Worm (Caenorhabditis elegans) whole organism, L4/young adult: Measurements from ENCODE around the gene B0024.3.

Source experiments
- W03F9.2 ChIP-seq: fragments of 150-350 bp; optimal IDR thresholded peaks from 2 replicates; lab custom pipeline; 2014; ENCODE audit warnings: missing biosample characterization, missing genetic modification characterization
- dao-5 ChIP-seq: sonication (generic microtip); optimal IDR thresholded peaks from 2 replicates; lab custom pipeline; 2016; ENCODE audit warnings: missing genotype, missing genetic modification characterization, moderate library complexity, missing compliant biosample characterization
- him-1 ChIP-seq: sonication (generic microtip); optimal IDR thresholded peaks from 2 replicates; lab custom pipeline; 2016; ENCODE audit warnings: missing genotype, missing genetic modification reagents, missing genetic modification characterization, missing compliant biosample characterization

B0024.3 gene

DNA sequence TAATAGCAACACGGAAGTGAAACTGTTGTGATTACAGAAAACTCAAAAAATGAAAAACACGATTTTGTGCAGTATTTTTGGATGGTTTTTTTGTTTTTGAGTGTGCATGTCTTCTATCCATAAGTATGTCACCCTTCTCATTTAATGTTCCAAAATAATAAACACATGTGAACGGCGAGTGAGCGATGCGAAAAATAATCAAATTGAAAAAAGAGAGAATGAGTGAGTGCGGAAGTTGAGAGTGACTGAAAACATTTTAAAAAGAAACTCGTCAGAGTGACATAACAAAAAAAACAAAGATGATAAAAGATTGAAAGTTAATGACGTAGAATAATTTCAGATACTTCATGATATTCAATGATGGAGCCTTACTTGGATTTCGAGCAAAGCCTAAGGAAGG is 37.8 kb upstream of the B0024.3 start:
- TF ChIP-seq dao-5 (tag; lab: Kevin White, UChicago), result no peak
- TF ChIP-seq W03F9.2, result no peak
- TF ChIP-seq him-1 (tag; lab: Kevin White, UChicago), result no peak

- no peak for TF ChIP-seq dao-5 (tag; lab: Kevin White, UChicago)
- no peak for TF ChIP-seq W03F9.2
Observed at ce11 chrV:10252682-10253081, 34.7 kb upstream of the B0024.3 start.

ce11 chrV:10255005-10255472 is 32.3 kb upstream of the B0024.3 start, which contains the start of gene rop-1:
TSS of gene rop-1 (minus strand) at chrV:10255055.
- TF ChIP-seq him-1 (tag; lab: Kevin White, UChicago) (no peak), W03F9.2 (no peak), dao-5 (tag; lab: Kevin White, UChicago) (no peak)

DNA sequence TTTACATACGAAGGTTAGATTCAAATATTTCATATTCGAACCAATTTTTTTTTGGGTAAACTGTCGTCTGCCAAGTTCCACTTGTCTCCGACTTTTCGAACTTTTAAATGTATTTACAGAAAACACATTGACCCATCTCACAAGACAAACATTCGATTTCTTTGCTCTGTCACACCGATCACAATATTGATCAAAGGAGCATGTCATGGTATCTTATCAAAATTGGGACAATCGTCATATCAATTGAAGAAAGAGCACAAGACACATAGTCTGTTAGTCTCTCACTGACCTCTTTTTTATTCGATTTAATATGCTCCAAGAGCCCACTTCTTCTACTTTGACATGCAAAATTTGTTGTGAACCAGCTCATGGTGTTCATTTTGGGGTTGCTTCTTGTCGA is 31.3 kb upstream of the B0024.3 start, which contains the start of gene nhr-232:
Gene nhr-232 (plus strand): TSS at position 121 of the 400 bp plus-strand sequence.
- TF ChIP-seq him-1 (tag; lab: Kevin White, UChicago) (no peak), W03F9.2 (no peak), dao-5 (tag; lab: Kevin White, UChicago) (no peak)

DNA sequence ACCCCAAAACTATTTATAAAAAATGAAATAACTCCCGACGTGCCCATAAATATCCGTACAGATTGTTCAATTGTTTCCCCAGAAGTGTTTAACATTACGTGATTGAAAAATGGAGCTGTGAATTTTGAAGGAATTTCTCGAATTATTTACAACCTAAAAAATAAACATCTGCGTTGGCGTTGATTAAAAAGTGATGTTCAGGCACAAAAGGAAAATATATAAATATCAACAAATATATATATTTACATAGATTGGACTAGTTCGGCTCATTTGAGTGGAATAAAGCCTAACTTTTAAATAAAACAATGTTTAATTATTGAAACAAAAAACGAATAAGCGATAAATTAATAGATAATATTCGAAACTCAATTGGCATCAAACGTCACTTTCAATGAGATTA is 26.9 kb upstream of the B0024.3 start, which contains the start of gene sri-18:
Gene sri-18 (minus strand): TSS at position 101 of the 400 bp plus-strand sequence.
- TF ChIP-seq dao-5 (tag; lab: Kevin White, UChicago) (no peak), him-1 (tag; lab: Kevin White, UChicago) (peak; percentile 15)

DNA sequence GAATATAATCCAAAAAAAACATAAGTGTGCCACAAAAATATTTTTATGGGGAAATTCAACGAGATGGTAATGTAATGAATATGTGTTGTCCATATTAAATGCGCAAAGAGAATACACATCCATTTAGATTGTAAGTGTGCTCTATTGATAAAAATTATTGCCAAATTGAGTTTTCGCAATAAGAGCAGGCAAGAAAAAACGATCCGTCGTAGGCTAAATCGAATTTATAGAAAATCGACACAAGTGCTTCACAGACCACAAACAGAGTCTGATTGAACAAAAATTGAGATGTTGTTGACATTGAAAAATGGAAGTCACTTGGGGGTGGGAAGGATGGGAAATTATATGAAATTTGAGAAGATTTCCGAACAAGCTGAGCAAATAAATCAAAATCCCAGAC is 22.3 kb upstream of the B0024.3 start:
- TF ChIP-seq W03F9.2 (no peak), dao-5 (tag; lab: Kevin White, UChicago) (no peak), him-1 (tag; lab: Kevin White, UChicago) (no peak)

DNA sequence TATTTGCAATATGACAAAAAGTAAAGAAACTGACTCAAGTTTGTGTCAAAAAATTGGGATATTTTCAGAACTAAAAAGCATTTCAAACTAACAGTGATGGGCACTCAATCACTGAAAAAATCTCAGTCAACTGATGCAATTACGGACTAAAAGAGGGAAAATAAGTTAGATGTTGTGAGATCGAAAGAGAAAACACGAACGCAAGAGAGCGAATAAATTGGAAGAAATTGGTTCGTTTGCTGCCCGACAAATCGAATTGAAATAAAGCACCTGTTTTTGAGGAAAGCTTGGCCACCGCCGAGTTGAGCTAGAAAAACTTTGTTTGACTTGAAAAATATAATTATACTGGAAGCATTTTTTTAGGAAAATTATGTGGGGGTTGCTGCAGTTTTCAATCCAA is 21.3 kb upstream of the B0024.3 start:
- TF ChIP-seq dao-5 (tag; lab: Kevin White, UChicago) (no peak), W03F9.2 (no peak), him-1 (tag; lab: Kevin White, UChicago) (no peak)

DNA sequence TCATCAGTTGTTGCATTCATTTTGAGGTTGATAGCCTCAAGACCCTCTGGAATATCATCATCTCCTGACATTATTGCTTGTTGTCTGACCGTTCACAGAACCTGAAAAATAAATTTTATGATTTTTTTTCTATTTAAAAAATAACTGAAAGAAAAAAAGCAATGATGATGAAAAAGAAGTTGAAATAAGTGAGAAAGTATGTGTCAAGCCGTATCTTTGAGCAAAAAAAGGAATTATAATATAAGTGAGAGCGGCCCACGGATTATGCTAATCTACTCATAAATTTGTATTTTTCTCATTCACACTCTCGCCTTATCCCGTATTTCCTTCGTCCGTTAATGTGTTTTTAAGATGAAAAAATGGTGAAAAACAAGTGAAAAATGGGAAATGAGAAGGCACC is 17.1 kb upstream of the B0024.3 start, which contains the start of gene ric-4:
Gene ric-4 (minus strand): TSS at position 101 of the 400 bp plus-strand sequence.
- TF ChIP-seq W03F9.2, result no peak
- TF ChIP-seq him-1 (tag; lab: Kevin White, UChicago), result no peak
- TF ChIP-seq dao-5 (tag; lab: Kevin White, UChicago), result no peak

DNA sequence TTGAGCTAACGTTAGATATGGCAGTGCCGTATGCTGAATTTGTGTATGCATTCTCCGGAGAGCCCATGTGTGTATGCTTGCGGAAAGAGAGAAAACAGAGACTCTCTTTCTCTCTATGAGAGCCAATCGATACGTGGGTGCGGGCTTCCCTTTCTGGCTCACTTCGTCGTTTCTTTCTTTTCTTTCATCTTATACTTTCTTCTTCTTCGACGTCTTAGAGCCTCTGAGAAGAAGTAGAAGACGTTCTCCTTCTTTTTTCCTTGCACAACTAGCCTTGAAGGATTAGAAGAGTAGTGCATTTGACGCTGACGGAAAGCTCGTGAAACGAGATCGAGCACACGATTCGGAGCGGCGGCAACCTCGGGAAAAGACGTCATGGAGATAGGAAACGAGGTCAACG is 13.5 kb upstream of the B0024.3 start:
- peak; percentile 46 for TF ChIP-seq him-1 (tag; lab: Kevin White, UChicago)
- no peak for TF ChIP-seq dao-5 (tag; lab: Kevin White, UChicago)

- TF ChIP-seq him-1 (tag; lab: Kevin White, UChicago) (no peak), dao-5 (tag; lab: Kevin White, UChicago) (no peak), W03F9.2 (no peak)
Observed at ce11 chrV:10275619-10276018, 11.7 kb upstream of the B0024.3 start, which contains the start of gene Y22F5A.11. TSS of gene Y22F5A.11 (minus strand) at chrV:10275646.

- no peak for TF ChIP-seq him-1 (tag; lab: Kevin White, UChicago)
- no peak for TF ChIP-seq W03F9.2
Observed at ce11 chrV:10276038-10276437, 11.3 kb upstream of the B0024.3 start.

DNA sequence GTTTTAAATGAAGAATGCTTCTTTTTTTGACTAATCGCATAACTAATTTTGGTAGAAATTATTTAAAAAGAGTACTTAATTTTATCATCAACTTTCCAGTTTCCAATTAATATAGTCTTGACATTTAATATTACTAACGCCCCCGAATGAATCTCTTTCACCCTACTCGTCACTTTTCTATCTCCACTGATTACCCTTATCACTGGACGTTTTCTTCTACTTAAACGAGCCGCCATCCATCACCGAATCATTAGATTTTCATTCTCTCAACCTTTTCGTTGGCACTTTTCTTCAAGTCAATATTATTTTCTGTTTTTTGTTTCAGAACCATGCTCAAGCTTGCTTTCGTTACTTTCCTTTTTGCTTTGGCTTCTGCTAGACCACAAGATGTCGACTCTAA is 9.8 kb upstream of the B0024.3 start, which contains the start of gene lys-1:
Gene lys-1 (plus strand): TSS at position 326 of the 400 bp plus-strand sequence.
- TF ChIP-seq W03F9.2 (no peak), him-1 (tag; lab: Kevin White, UChicago) (no peak), dao-5 (tag; lab: Kevin White, UChicago) (no peak)

ce11 chrV:10280112-10280511 is 7.2 kb upstream of the B0024.3 start:
- TF ChIP-seq dao-5 (tag; lab: Kevin White, UChicago), result no peak
- no peak for TF ChIP-seq him-1 (tag; lab: Kevin White, UChicago)
- TF ChIP-seq W03F9.2, result no peak

- TF ChIP-seq him-1 (tag; lab: Kevin White, UChicago) (no peak), dao-5 (tag; lab: Kevin White, UChicago) (no peak), W03F9.2 (no peak)
Observed at ce11 chrV:10281374-10281773, 6.0 kb upstream of the B0024.3 start, which contains the start of gene lys-2. TSS of gene lys-2 (minus strand) at chrV:10281474.

DNA sequence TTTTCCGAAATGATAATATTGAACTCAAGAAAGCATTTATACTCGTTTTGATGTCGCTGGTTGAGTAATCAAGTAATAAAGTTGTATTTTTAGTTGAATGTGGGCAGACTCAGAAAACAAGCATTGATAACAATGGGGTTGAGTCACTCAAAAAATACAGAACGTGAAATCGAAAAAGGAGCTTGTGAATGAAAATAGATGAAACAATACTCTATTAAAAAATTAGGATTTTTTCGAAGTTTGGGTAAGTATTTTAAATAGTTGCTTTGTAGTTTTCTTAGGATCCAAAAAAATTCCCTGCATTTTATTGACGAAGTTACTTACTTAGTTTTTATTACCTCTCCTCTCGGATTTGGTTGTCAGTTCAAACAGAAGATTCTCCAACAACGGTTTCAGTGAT is 3.9 kb upstream of the B0024.3 start, which contains the start of gene lys-3:
Gene lys-3 (minus strand): TSS at position 101 of the 400 bp plus-strand sequence.
- TF ChIP-seq W03F9.2, result no peak
- no peak for TF ChIP-seq dao-5 (tag; lab: Kevin White, UChicago)
- TF ChIP-seq him-1 (tag; lab: Kevin White, UChicago), result no peak
